Worm (Caenorhabditis elegans): ENCODE measurements around the gene F33H12.1.
"Not testable (repeated sequence)": the region's sequence is repeated elsewhere in the genome, so short reads cannot be mapped to it uniquely, and the experiment has no call there.

F33H12.1 gene

DNA sequence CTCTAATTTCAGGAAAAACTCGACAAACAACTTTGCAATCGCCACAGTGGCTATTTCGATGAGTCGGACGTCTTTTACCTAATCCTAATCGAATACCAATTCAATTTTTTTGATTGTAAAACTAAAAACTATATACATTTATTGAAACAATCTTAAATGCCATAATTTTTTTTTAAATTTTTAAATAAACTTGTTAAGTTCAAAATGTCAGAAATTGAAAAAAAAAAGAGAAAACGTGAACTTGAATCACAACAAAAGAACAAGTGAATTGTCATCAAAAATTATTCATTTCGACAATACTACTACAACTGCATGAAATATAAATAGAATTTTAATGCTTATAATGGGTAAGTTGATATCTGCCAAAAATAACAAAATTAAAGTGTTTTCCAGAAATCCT lies 12.0 kb downstream of the F33H12.1 start, which contains the start of gene D2062.13:
Gene D2062.13, plus strand, starts transcription at position 301 of the 400 bp plus-strand sequence.
- not testable (repeated sequence) for TF ChIP-seq hlh-30 (tag; optimal IDR thresholded peaks at IDR 0.05; ENCODE audit: insufficient read depth); rnt-1 (tag; optimal IDR thresholded peaks at IDR 0.05); hlh-8 (tag; optimal IDR thresholded peaks at IDR 0.05)

DNA sequence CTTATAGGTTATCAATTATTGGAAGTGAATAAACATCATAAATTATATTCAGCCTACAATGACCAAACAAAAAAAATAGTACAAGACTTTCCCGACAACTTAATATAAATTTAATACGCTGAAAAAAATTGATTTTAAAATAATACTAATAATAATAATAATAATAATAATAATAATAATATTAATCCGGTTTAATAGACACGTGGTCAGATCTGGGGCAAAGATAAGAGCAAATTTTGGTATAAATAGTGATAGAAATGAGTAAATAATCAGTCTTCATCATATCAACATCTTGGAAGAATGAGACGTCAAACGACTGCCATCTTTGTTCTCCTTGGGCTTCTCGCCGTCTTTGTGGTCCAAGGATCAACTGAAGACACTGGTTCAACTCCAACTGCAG lies 16.4 kb downstream of the F33H12.1 start, which contains the start of gene msrp-5:
Gene msrp-5, plus strand, starts transcription at position 301 of the 400 bp plus-strand sequence.
- TF ChIP-seq pha-2, madf-2, ttx-3 (tag; optimal IDR thresholded peaks at IDR 0.05): not testable (repeated sequence)

DNA sequence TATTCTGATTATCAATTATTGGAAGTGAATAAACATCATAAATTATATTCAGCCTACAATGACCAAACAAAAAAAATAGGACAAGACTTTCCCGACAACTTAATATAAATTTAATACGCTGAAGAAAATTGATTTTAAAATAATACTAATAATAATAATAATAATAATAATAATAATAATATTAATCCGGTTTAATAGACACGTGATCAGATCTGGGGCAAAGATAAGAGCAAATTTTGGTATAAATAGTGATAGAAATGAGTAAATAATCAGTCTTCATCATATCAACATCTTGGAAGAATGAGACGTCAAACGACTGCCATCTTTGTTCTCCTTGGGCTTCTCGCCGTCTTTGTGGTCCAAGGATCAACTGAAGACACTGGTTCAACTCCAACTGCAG lies 18.9 kb downstream of the F33H12.1 start, which contains the start of gene msrp-6:
Gene msrp-6, plus strand, starts transcription at position 301 of the 400 bp plus-strand sequence.
- TF ChIP-seq unc-3 (GFP tag; conservative IDR thresholded peaks at IDR 0.05); unc-3 (tag; optimal IDR thresholded peaks at IDR 0.05); unc-55 (GFP tag; optimal IDR thresholded peaks at IDR 0.05); rnt-1 (tag; optimal IDR thresholded peaks at IDR 0.05): not testable (repeated sequence)

DNA sequence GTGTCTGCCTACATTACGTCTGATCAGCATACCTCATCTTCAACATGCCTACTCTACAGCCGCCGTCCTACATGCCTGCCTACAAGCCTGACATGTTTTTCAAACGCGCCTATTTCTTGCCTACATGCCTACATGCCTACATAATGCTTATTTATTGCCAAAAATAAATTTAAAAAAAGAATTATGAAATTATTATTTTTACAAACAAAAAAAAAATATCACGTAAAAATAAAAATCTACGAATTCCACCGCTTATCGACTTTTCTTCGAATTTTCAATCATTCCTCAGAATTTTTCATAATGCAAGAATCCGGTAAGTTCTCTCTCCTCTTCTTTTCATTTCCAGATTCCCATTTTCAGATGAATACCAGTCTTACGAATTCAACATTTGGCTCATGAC lies 22.2 kb downstream of the F33H12.1 start, which contains the start of gene D2062.5:
Gene D2062.5, plus strand, starts transcription at position 301 of the 400 bp plus-strand sequence.
- TF ChIP-seq ceh-18 (tag; optimal IDR thresholded peaks at IDR 0.05) (no peak), unc-55 (GFP tag; optimal IDR thresholded peaks at IDR 0.05) (no peak), madf-2 (tag; optimal IDR thresholded peaks at IDR 0.05) (no peak), pha-2 (tag; optimal IDR thresholded peaks at IDR 0.05) (no peak), pros-1 (tag; optimal IDR thresholded peaks at IDR 0.05) (no peak), gmeb-2 (tag; optimal IDR thresholded peaks at IDR 0.05) (no peak), ceh-2 (tag; optimal IDR thresholded peaks at IDR 0.05) (no peak), nhr-11 (tag; optimal IDR thresholded peaks at IDR 0.05) (no peak), T23F11.4 (GFP tag; optimal IDR thresholded peaks at IDR 0.05) (no peak), hlh-6 (tag; optimal IDR thresholded peaks at IDR 0.05) (no peak), C38D4.7 (GFP tag; optimal IDR thresholded peaks at IDR 0.05) (no peak), ref-2 (tag; optimal IDR thresholded peaks at IDR 0.05) (no peak)

DNA sequence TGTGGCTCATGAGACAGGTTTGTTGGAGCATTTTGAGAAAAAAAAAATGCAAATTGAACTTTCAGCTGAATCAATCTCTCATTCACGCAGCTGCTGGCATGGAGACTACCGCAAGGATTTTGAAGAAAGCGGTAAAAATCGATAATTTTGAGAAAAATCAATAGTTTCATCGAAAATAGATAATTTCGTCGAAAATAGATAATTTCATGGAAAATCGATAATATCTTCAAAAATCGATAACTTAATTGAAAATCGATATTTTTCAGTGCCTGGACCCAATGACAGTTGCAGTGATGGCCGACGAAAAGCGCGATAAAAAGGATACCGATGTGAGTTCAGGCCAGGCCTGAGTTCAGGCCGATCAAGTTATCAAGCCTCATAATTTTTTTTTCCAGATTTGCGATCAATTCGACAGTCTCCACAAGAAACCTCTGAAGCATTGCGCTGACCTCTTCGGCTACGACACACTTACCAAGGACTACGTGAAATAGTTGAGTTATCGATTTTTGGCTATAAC lies 22.7 kb downstream of the F33H12.1 start, which contains the start of gene D2062.4:
Gene D2062.4, plus strand, starts transcription at position 467 of the 517 bp plus-strand sequence.
- not testable (repeated sequence) for TF ChIP-seq nfya-1 (tag; optimal IDR thresholded peaks at IDR 0.05); zip-5 (tag; optimal IDR thresholded peaks at IDR 0.05); C38D4.7 (GFP tag; optimal IDR thresholded peaks at IDR 0.05)

DNA sequence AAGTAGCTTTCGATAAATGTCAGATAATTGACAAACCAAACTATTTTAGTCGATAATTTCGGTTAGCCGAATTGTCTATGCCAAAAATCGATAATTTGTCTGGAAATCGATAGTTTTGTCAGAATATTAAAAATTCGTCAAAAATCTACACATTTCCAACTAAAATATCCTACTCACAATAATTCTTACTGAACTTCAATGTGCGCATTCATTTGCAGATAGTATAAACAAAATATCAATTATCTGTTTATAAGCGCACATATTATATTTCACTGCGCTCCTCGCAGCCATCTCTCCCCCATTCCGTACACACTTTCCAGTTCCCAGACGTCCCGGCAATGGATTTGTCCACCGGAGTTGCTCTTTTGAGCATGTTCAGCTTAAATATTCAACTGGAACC lies 24.5 kb downstream of the F33H12.1 start, which contains the start of gene lgc-28:
Gene lgc-28, plus strand, starts transcription at position 301 of the 400 bp plus-strand sequence.
- no peak for TF ChIP-seq dmd-4 (tag; optimal IDR thresholded peaks at IDR 0.05; ENCODE audit: borderline replicate concordance)
- TF ChIP-seq tbx-7 (tag; optimal IDR thresholded peaks at IDR 0.05): no peak
- no peak for TF ChIP-seq fkh-10 (GFP tag; optimal IDR thresholded peaks at IDR 0.05)
- no peak for TF ChIP-seq F13H6.1 (tag; optimal IDR thresholded peaks at IDR 0.05)

DNA sequence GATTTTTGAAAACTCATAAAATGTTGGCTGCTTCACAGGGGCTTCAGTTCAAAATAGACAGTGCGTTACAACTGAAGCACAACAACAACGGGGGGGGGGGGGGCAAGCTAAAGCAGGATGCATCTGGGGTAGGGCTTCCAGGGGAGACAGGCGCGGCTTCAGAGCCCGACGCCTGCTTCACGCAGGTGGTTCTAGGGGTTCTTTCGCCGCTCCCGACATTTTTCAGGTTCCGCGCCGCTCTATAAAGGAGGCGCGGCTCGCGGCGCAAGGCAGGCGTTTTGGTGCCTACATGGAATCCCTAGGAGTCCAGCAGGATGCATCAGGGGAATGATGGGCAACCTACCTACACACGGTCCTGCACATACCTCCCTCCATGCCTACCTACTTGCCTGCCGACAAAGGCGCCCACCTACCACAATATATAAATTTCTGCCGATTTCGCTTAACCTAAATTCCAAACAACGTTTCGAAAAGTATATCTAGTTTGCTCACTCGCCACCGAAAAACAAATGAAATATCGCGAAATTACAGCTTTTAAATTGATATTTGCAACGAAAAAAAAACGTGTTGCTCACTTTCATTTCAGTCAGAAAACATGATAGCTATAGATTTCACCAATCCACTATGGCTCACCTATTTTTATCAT lies 27.0 kb downstream of the F33H12.1 start, which contains the start of gene sri-71:
Gene sri-71, plus strand, starts transcription at position 596 of the 646 bp plus-strand sequence.
- no peak for TF ChIP-seq pha-4 (tag; optimal IDR thresholded peaks at IDR 0.05)
- no peak for TF ChIP-seq nfya-1 (tag; optimal IDR thresholded peaks at IDR 0.05)
- TF ChIP-seq ceh-9 (tag; optimal IDR thresholded peaks at IDR 0.05): no peak
- TF ChIP-seq fax-1 (tag; optimal IDR thresholded peaks at IDR 0.05): no peak
- no peak for TF ChIP-seq C08G9.2 (tag; optimal IDR thresholded peaks at IDR 0.05)
- TF ChIP-seq pha-2 (tag; optimal IDR thresholded peaks at IDR 0.05): no peak
- TF ChIP-seq ceh-18 (tag; optimal IDR thresholded peaks at IDR 0.05): no peak

Measured in whole organism, late embryonic.